Fruit fly (Drosophila melanogaster): ENCODE results near the gene CG14238.

CG14238 gene

dm6 chr3R:26507838-26508237 is 49.8 kb downstream of the CG14238 start (continued):
- TF ChIP-seq CG6163 (GFP tag; IDR thresholded peaks at IDR 0.05) (peak; percentile 75; the same call in 2 of the 3 replicates), fkh (GFP tag; optimal IDR thresholded peaks at IDR 0.05) (no peak), fd85E (GFP tag; optimal IDR thresholded peaks at IDR 0.05) (no peak), Gug (GFP tag; IDR thresholded peaks at IDR 0.05) (no peak), CG6854 (GFP tag; optimal IDR thresholded peaks at IDR 0.05) (no peak), Eip78C (GFP tag) (peak; percentile 92), CG11762 (GFP tag; optimal IDR thresholded peaks at IDR 0.05; ENCODE audit: insufficient read depth) (peak; percentile 25), Blimp-1 (GFP tag; optimal IDR thresholded peaks at IDR 0.05) (no peak), net (GFP tag; optimal IDR thresholded peaks at IDR 0.05) (peak; percentile 29), dac (GFP tag; optimal IDR thresholded peaks at IDR 0.05) (no peak), CG8119 (GFP tag; IDR thresholded peaks at IDR 0.05) (peak; percentile 37; the same call in 1 of the 3 replicates), Eip93F (GFP tag; optimal IDR thresholded peaks at IDR 0.05) (no peak), fd59A (GFP tag; optimal IDR thresholded peaks at IDR 0.05) (peak; percentile 51), CG11902 (GFP tag; optimal IDR thresholded peaks at IDR 0.05) (peak; percentile 37), CG10669 (GFP tag; optimal IDR thresholded peaks at IDR 0.05) (peak; percentile 62), CG3032 (tag; optimal IDR thresholded peaks at IDR 0.05) (peak; percentile 56), acj6 (GFP tag; optimal IDR thresholded peaks at IDR 0.05) (peak; percentile 65), CG34406 (GFP tag; optimal IDR thresholded peaks at IDR 0.05) (peak; percentile 38), CG32006 (GFP tag; optimal IDR thresholded peaks at IDR 0.05) (peak; percentile 38), CG8632 (GFP tag; optimal IDR thresholded peaks at IDR 0.05) (peak; percentile 56), OdsH (GFP tag; optimal IDR thresholded peaks at IDR 0.05) (peak; percentile 57), Met (GFP tag; optimal IDR thresholded peaks at IDR 0.05) (peak; percentile 81), CG9139 (GFP tag; optimal IDR thresholded peaks at IDR 0.05) (peak; percentile 12), Ets21C (GFP tag; optimal IDR thresholded peaks at IDR 0.05) (peak; percentile 49), dsx (GFP tag; optimal IDR thresholded peaks at IDR 0.05; ENCODE audit: poor library complexity, severe bottlenecking) (peak; percentile 79), esn (GFP tag; optimal IDR thresholded peaks at IDR 0.05) (peak; percentile 79), cyc (GFP tag; optimal IDR thresholded peaks at IDR 0.05) (peak; percentile 64), CG15336 (GFP tag; IDR thresholded peaks at IDR 0.05) (peak; percentile 51), CG6792 (GFP tag; optimal IDR thresholded peaks at IDR 0.05) (peak; percentile 64), Smox (GFP tag; optimal IDR thresholded peaks at IDR 0.05) (peak; percentile 67), eg (GFP tag; IDR thresholded peaks at IDR 0.05) (0 out of 3 replicates have a peak, but pooled peaks have one; percentile 32), spab (GFP tag; optimal IDR thresholded peaks at IDR 0.05) (peak; percentile 40), pdm3 (GFP tag; optimal IDR thresholded peaks at IDR 0.05) (peak; percentile 65), Hr39 (GFP tag; optimal IDR thresholded peaks at IDR 0.05) (peak; percentile 67)
